Fruit fly (Drosophila melanogaster) whole organism: ENCODE measurements around the gene CG5446.

Experiments
- CG8478 ChIP-seq: fragments of >200 bp; optimal IDR thresholded peaks from 2 replicates; lab custom pipeline; 2018; ENCODE audit warnings: inconsistent platforms
- Dll ChIP-seq: fragments of >200 bp; optimal IDR thresholded peaks from 2 replicates; lab custom pipeline; 2017
- EcR ChIP-seq, 2 experiments: fragments of >200 bp; optimal IDR thresholded peaks; 2 replicates each; lab custom pipeline; 2017; ENCODE audit warnings: missing biosample characterization in 2 of 2, missing genetic modification characterization in 2 of 2, missing genetic modification reagents in 2 of 2
- pan ChIP-seq: fragments of >200 bp; optimal IDR thresholded peaks from 2 replicates; lab custom pipeline; 2017
- psq ChIP-seq: fragments of >200 bp; optimal IDR thresholded peaks from 2 replicates; lab custom pipeline; 2017
- usp ChIP-seq: fragments of >200 bp; optimal IDR thresholded peaks from 2 replicates; lab custom pipeline; 2017; ENCODE audit warnings: missing biosample characterization, missing genetic modification characterization, mixed read lengths

Gene CG5446

dm6 chr2L:12427487-12428101 lies at the start of gene CG5446, which contains the start of gene Trm1:
Gene CG5446, minus strand, starts transcription at chr2L:12427709.
Gene Trm1, plus strand, starts transcription at chr2L:12428028.
- no peak for TF ChIP-seq EcR (GFP tag; optimal IDR thresholded peaks at IDR 0.05; lab: Kevin White, UChicago)
- TF ChIP-seq CG8478 (lab: Kevin White, UChicago), result no peak
- TF ChIP-seq Dll (lab: Kevin White, UChicago), result no peak
- TF ChIP-seq psq (lab: Kevin White, UChicago), result no peak
- no peak for TF ChIP-seq usp (GFP tag; lab: Kevin White, UChicago)
- no peak for TF ChIP-seq pan (lab: Kevin White, UChicago)

DNA sequence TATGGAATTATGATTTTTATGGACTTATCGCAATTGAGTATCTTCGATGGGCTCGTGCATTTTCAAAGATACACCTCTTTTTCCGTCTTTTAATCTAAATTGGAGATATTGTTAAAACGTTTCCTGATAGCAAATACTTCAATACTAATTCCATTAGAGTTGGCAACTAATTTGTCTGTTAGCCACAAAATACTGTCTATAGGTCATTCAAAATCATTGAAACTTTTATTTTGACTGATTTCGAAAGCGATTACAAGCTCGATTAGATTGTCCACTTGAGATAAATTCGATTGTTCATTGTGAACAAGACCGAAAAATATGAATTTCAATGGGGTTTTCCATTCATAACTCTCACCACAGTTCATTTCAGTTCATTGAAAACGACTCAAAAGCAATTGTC lies 48.6 kb upstream of the CG5446 start:
- TF ChIP-seq usp (GFP tag; lab: Kevin White, UChicago), result no peak

DNA sequence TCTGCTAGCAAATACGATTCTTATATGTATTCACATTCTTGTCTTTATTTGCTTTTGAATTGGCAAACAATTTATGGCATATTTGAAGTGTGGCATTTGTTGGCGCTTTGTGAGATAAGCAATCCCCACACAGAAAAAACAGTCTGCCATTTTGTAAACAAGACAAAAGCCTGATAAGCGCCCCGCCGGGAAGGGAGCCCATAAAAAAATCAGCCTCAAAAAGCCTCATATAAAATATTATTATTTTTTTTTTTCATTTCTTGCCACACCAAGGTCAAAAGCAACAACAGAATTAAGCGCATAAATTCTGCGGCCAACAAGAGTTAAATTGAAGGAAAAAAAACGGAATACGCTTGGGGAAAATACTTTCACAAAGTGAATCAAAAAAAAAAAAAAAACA lies 47.8 kb upstream of the CG5446 start:
- TF ChIP-seq psq (lab: Kevin White, UChicago) (no peak), usp (GFP tag; lab: Kevin White, UChicago) (no peak)

- TF ChIP-seq usp (GFP tag; lab: Kevin White, UChicago), result no peak
- TF ChIP-seq EcR (GFP tag; optimal IDR thresholded peaks at IDR 0.05; lab: Kevin White, UChicago), result no peak
- TF ChIP-seq psq (lab: Kevin White, UChicago), result no peak
These were observed 46.8 kb upstream of the CG5446 start for dm6 chr2L:12474212-12474891.

DNA sequence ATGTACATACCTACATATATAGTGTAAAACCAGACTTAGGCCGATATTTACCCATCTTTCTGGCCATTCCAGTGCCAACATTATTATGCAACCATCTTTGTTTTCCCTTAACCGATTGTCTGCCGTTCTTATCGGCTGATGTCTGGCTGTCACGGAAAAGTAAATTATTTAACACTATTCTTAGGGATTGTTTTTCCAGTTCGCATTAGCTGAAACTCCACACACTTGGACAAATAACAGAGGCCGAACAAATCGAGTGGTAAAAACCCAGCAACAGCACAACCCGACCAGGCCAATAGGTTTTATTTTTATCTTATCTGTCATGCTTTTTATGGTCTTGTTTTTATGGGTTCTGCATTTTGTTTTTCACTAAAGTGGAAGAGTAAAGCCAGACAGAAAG lies 46.1 kb upstream of the CG5446 start:
- TF ChIP-seq EcR (GFP tag; optimal IDR thresholded peaks at IDR 0.05; lab: Kevin White, UChicago), result no peak
- no peak for TF ChIP-seq Dll (lab: Kevin White, UChicago)
- no peak for TF ChIP-seq psq (lab: Kevin White, UChicago)
- TF ChIP-seq CG8478 (lab: Kevin White, UChicago), result no peak
- no peak for TF ChIP-seq usp (GFP tag; lab: Kevin White, UChicago)
- TF ChIP-seq pan (lab: Kevin White, UChicago), result no peak

DNA sequence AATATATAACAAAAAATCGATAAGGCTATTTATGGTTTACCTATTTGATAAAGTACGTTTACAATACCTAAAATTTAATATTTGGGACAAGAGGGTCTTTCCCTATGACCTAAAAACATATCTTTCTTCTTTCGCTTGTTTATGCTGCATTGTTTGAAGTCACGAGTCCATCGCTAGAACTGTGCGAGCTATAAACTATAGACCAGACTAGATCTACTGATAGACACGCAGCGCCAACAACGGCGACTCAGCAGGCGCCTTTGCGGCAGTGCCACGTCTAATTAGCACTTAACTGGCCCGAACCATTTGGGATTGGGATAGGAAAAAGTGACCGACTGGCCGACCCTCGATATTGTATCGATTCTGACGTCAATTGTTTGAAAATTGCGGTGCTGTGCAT lies 45.5 kb upstream of the CG5446 start:
- no peak for TF ChIP-seq pan (lab: Kevin White, UChicago)
- no peak for TF ChIP-seq psq (lab: Kevin White, UChicago)
- TF ChIP-seq usp (GFP tag; lab: Kevin White, UChicago), result no peak
- TF ChIP-seq Dll (lab: Kevin White, UChicago), result no peak
- no peak for TF ChIP-seq EcR (GFP tag; optimal IDR thresholded peaks at IDR 0.05; lab: Kevin White, UChicago)
- TF ChIP-seq CG8478 (lab: Kevin White, UChicago), result no peak

- TF ChIP-seq EcR (GFP tag; optimal IDR thresholded peaks at IDR 0.05; lab: Kevin White, UChicago), result no peak
- no peak for TF ChIP-seq pan (lab: Kevin White, UChicago)
- TF ChIP-seq usp (GFP tag; lab: Kevin White, UChicago), result no peak
- TF ChIP-seq Dll (lab: Kevin White, UChicago), result no peak
- TF ChIP-seq CG8478 (lab: Kevin White, UChicago), result no peak
- no peak for TF ChIP-seq psq (lab: Kevin White, UChicago)
These were observed 44.4 kb upstream of the CG5446 start for dm6 chr2L:12471937-12472336.

DNA sequence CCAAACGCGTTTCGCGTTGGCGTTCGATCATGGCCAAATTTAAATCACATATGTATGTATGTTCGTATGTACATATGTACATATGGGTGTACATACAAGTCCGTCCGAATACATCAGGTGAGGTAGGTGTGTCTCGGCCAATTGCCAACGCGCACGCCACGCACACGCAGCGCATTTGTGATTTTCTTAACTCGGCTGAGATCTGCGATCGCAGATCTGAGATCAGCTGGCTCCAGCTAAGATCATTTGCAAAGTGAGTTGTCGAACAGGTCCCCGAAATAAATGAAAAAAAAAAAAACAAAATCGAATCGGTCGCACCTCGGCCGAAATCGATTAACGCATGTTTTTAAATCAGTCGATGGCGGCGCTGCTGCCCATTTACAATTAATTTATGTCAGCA lies 41.7 kb upstream of the CG5446 start:
- no peak for TF ChIP-seq pan (lab: Kevin White, UChicago)

dm6 chr2L:12468813-12469212 lies 41.3 kb upstream of the CG5446 start:
- TF ChIP-seq usp (GFP tag; lab: Kevin White, UChicago), result no peak
- no peak for TF ChIP-seq Dll (lab: Kevin White, UChicago)
- TF ChIP-seq EcR (GFP tag; optimal IDR thresholded peaks at IDR 0.05; lab: Kevin White, UChicago), result no peak
- TF ChIP-seq pan (lab: Kevin White, UChicago), result no peak
- no peak for TF ChIP-seq CG8478 (lab: Kevin White, UChicago)
- TF ChIP-seq psq (lab: Kevin White, UChicago), result no peak

dm6 chr2L:12467673-12468072 lies 40.2 kb upstream of the CG5446 start:
- TF ChIP-seq usp (GFP tag; lab: Kevin White, UChicago) (no peak), Dll (lab: Kevin White, UChicago) (no peak), pan (lab: Kevin White, UChicago) (no peak), CG8478 (lab: Kevin White, UChicago) (no peak), EcR (GFP tag; optimal IDR thresholded peaks at IDR 0.05; lab: Kevin White, UChicago) (no peak), psq (lab: Kevin White, UChicago) (no peak)

dm6 chr2L:12466506-12467043 lies 39.1 kb upstream of the CG5446 start:
- TF ChIP-seq pan (lab: Kevin White, UChicago) (no peak), usp (GFP tag; lab: Kevin White, UChicago) (no peak), Dll (lab: Kevin White, UChicago) (no peak), EcR (GFP tag; optimal IDR thresholded peaks at IDR 0.05; lab: Kevin White, UChicago) (no peak), CG8478 (lab: Kevin White, UChicago) (no peak), psq (lab: Kevin White, UChicago) (no peak)
